Worm (Caenorhabditis elegans): ENCODE measurements around the gene W02A2.5.

- no peak for TF ChIP-seq lin-39 (tag; optimal IDR thresholded peaks at IDR 0.05)
- TF ChIP-seq lsy-2 (tag; optimal IDR thresholded peaks at IDR 0.05): no peak
- no peak for TF ChIP-seq fos-1 (tag; optimal IDR thresholded peaks at IDR 0.05)
- TF ChIP-seq ama-1 (optimal IDR thresholded peaks at IDR 0.05): no peak
- no peak for TF ChIP-seq F13H6.1 (tag; optimal IDR thresholded peaks at IDR 0.05)
- TF ChIP-seq lin-13 (GFP tag; optimal IDR thresholded peaks at IDR 0.05): no peak
- no peak for TF ChIP-seq nhr-21 (tag; optimal IDR thresholded peaks at IDR 0.05)
- TF ChIP-seq egl-27 (tag; optimal IDR thresholded peaks at IDR 0.05): no peak
- no peak for TF ChIP-seq unc-62 (GFP tag; optimal IDR thresholded peaks at IDR 0.05)
- TF ChIP-seq ceh-82 (tag; optimal IDR thresholded peaks at IDR 0.05): no peak
- no peak for TF ChIP-seq nhr-23 (tag; optimal IDR thresholded peaks at IDR 0.05)
- no peak for TF ChIP-seq ztf-4 (tag; optimal IDR thresholded peaks at IDR 0.05)
- TF ChIP-seq lin-11 (tag; optimal IDR thresholded peaks at IDR 0.05): no peak
These were observed 14.6 kb upstream of the W02A2.5 start, which contains the start of gene far-6 for ce11 chrIV:13328059-13328458.

All from whole organism, L2 larva.